Fruit fly (Drosophila melanogaster) whole organism, prepupa: ENCODE measurements around the gene CG15296.

Source experiments
- CG10669 ChIP-seq: fragments of 200-800 bp; sonication (Bioruptor generic); optimal IDR thresholded peaks from 3 replicates; lab custom pipeline; 2018; ENCODE audit warnings: missing biosample characterization, mild to moderate bottlenecking, missing genetic modification characterization, moderate library complexity
- CG16779 ChIP-seq: fragments of 200-800 bp; sonication (Bioruptor generic); optimal IDR thresholded peaks from 3 replicates; lab custom pipeline; 2017; ENCODE audit warnings: missing biosample characterization, mild to moderate bottlenecking, missing genetic modification characterization
- CG3032 ChIP-seq: fragments of 200-800 bp; optimal IDR thresholded peaks from 2 replicates; lab custom pipeline; 2019; ENCODE audit warnings: missing biosample characterization, mild to moderate bottlenecking, missing genetic modification characterization, moderate library complexity
- CG32006 ChIP-seq: fragments of 200-800 bp; sonication (Bioruptor generic); optimal IDR thresholded peaks from 3 replicates; lab custom pipeline; 2017; ENCODE audit warnings: missing biosample characterization, mild to moderate bottlenecking, missing genetic modification characterization
- CG6276 ChIP-seq: fragments of 200-800 bp; sonication (Bioruptor generic); optimal IDR thresholded peaks from 2 replicates; lab custom pipeline; 2017; ENCODE audit warnings: missing biosample characterization, mild to moderate bottlenecking, missing genetic modification characterization
- Ets96B ChIP-seq: fragments of 200-800 bp; optimal IDR thresholded peaks from 2 replicates; lab custom pipeline; 2019; ENCODE audit warnings: missing biosample characterization, mild to moderate bottlenecking, missing genetic modification characterization, moderate library complexity
- OdsH ChIP-seq: fragments of 200-800 bp; sonication (Bioruptor generic); optimal IDR thresholded peaks from 3 replicates; lab custom pipeline; 2016; ENCODE audit warnings: missing biosample characterization, missing genetic modification characterization
- Sox102F ChIP-seq: fragments of 200-800 bp; sonication (Bioruptor generic); optimal IDR thresholded peaks from 2 replicates; lab custom pipeline; 2016; ENCODE audit warnings: missing biosample characterization, mild to moderate bottlenecking, missing genetic modification characterization
- achi ChIP-seq: fragments of 200-800 bp; sonication (Bioruptor generic); optimal IDR thresholded peaks from 3 replicates; lab custom pipeline; 2016; ENCODE audit warnings: missing biosample characterization, missing genetic modification characterization
- cyc ChIP-seq: fragments of 200-800 bp; sonication (Bioruptor generic); optimal IDR thresholded peaks from 3 replicates; lab custom pipeline; 2016; ENCODE audit warnings: missing biosample characterization, missing genetic modification characterization
- fd85E ChIP-seq: fragments of 200-800 bp; sonication (Bioruptor generic); optimal IDR thresholded peaks from 3 replicates; lab custom pipeline; 2016; ENCODE audit warnings: missing biosample characterization, missing genetic modification characterization
- net ChIP-seq: fragments of 200-800 bp; sonication (Bioruptor generic); optimal IDR thresholded peaks from 3 replicates; lab custom pipeline; 2016; ENCODE audit warnings: missing biosample characterization, missing genetic modification characterization
- ss ChIP-seq, 2 experiments: fragments of 200-800 bp; sonication (Bioruptor generic); optimal IDR thresholded peaks; 2 replicates in 1 of 2; 3 replicates in 1 of 2; lab custom pipeline; 2017 to 2018; ENCODE audit warnings: mild to moderate bottlenecking in 2 of 2, missing biosample characterization in 2 of 2, missing genetic modification characterization in 2 of 2, moderate library complexity in 1 of 2

- TF ChIP-seq cyc (GFP tag; lab: Kevin White, UChicago) (no peak), fd85E (GFP tag; lab: Kevin White, UChicago) (no peak), net (no peak), CG3032 (no peak), CG10669 (GFP tag; lab: Kevin White, UChicago) (no peak), CG32006 (GFP tag; lab: Kevin White, UChicago) (no peak), CG6276 (GFP tag; lab: Kevin White, UChicago) (no peak), Sox102F (GFP tag; lab: Kevin White, UChicago) (no peak), CG16779 (no peak), Ets96B (tag; lab: Kevin White, UChicago) (no peak), achi (GFP tag; lab: Kevin White, UChicago) (no peak), ss (GFP tag; optimal IDR thresholded peaks at IDR 0.05; lab: Kevin White, UChicago) (no peak), OdsH (GFP tag; lab: Kevin White, UChicago) (no peak)
Observed at dm6 chrX:10549050-10549449, 17.3 kb downstream of the CG15296 start.
